Worm (Caenorhabditis elegans): ENCODE data around the gene F41E6.5.

DNA sequence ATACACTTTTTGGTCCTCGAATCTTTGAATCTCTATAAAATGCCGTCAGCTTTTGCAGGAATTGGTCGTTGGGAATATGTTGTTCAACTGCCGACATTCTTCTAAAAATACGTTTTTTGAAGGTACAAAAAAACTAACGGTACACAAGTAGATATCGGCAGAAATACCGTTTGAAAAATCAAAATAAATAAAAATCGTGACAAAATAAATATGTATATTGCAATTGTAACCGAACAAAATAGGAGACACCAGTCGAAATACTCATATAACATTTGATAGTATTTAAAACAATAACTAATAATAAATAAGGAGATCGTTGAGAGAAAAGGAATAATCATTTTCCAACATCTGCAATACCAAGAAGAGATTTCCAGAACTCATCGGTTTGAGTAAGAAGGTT lies 38.2 kb upstream of the F41E6.5 start, which contains the start of gene F25G6.8:
- TF ChIP-seq egrh-3 (GFP tag; IDR thresholded peaks at IDR 0.05), result no peak
- TF ChIP-seq nhr-80 (tag; optimal IDR thresholded peaks at IDR 0.05), result no peak
- TF ChIP-seq unc-62 (GFP tag; optimal IDR thresholded peaks at IDR 0.05), result no peak
- TF ChIP-seq B0336.3 (GFP tag; IDR thresholded peaks at IDR 0.05), result no peak
- no peak for TF ChIP-seq madf-6 (GFP tag; IDR thresholded peaks at IDR 0.05)
- TF ChIP-seq ama-1 (optimal IDR thresholded peaks at IDR 0.05), result no peak
- TF ChIP-seq ama-1 (GFP tag; optimal IDR thresholded peaks at IDR 0.05), result no peak
- no peak for TF ChIP-seq dpl-1 (GFP tag; optimal IDR thresholded peaks at IDR 0.05)
- no peak for TF ChIP-seq nfya-1 (tag; optimal IDR thresholded peaks at IDR 0.05; ENCODE audit: borderline replicate concordance, insufficient read depth)
- TF ChIP-seq Y53G8AR.9 (GFP tag; conservative IDR thresholded peaks at IDR 0.05), result no peak
- TF ChIP-seq hlh-12 (tag; optimal IDR thresholded peaks at IDR 0.05), result no peak
- TF ChIP-seq T26A5.8 (tag; optimal IDR thresholded peaks at IDR 0.05), result no peak
- no peak for TF ChIP-seq B0261.1 (tag; optimal IDR thresholded peaks at IDR 0.05)
- TF ChIP-seq F49E8.2 (tag; optimal IDR thresholded peaks at IDR 0.05; ENCODE audit: insufficient read depth), result no peak
